Fruit fly (Drosophila melanogaster) whole organism, larva: ENCODE data around the gene Jon65Aiv.

Experiments
- noc ChIP-seq: fragments of 200-800 bp; sonication (Bioruptor generic); optimal IDR thresholded peaks from 3 replicates; lab custom pipeline; 2019; ENCODE audit warnings: missing biosample characterization, mild to moderate bottlenecking, missing genetic modification characterization, moderate library complexity

The Jon65Aiv gene

DNA sequence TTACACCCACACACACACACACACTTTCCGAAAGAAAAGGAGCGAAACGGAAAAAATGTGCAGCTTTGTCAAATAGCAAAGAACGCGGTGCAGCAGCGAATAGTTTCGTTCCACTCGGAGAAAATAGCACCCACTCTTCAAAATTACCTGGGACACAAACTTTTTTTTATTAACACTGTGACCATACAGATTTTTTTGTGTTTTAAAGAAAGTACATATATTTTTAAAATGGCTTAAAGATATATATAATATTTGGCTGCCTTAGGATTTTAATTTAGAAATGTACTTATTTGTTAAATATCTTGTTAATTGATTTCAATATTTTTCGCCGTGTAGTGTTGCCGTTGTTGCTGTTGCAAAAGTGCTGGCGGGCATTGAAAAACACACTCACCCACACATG is 45.5 kb downstream of the Jon65Aiv start:
- TF ChIP-seq noc, result no peak

DNA sequence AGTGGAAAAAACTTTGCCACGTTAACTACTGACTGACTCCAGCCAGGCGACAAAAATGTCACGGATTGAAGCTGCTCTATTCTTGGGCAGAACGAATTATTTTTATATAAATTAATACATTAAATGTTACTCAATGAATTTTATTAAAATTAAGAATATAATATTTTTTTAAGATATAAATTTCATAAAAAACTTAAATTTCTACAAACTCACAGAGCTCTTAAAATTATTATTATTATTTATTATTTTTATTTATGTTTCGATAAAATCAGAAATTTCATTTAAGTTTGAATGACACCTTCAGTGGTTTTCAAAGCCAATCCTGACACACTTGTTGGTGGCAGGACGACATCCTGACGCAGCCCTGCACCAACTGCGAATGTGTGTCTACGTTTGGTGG is 46.2 kb downstream of the Jon65Aiv start:
- TF ChIP-seq noc, result no peak

DNA sequence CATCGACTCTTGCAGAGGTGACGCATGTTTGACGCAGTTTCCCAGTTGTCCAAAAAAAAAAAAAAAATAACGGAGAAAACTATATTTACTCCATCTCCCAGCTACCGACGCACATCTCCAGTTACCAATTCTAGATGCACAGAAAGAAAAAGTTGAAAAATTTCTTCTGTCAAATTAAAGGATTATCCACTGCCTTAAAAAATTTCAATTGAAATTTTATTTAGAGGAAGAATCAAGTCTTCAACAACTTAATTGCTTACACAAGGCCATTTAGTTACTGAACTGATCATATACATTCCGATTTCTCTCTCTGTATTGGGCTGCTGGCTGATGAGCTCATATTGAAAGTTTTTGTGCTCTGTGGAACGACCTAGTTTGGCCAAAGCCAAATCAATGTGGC is 47.0 kb downstream of the Jon65Aiv start:
- no peak for TF ChIP-seq noc
